Fruit fly (Drosophila melanogaster) S2 (cell line): ENCODE results near the gene CG32295.

ENCODE experiments used
- CG8478 ChIP-seq: fragments of >200 bp; optimal IDR thresholded peaks from 2 replicates; lab custom pipeline; 2018
- CTCF ChIP-seq, 2 experiments: fragments of >200 bp; optimal IDR thresholded peaks; 2 replicates each; lab custom pipeline; 2018

DNA sequence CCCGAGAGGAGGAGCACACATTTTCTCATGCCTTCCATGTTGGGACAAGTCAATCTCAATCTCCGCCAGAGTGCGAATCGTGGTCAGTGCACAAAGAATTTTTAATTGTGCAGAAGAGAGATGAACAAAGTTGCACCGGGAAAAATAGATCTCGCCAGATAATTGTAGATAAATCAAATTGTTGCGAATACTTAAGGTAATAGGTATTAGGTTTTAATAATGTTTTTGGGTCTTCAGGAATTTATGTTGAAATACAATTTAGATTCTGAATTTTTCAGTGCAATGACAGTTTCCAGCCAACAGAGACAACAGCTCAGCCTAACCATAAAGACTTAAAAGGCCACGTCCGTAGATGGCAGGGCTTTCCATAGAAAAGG lies 18.3 kb upstream of the CG32295 start:
- TF ChIP-seq CG8478, result no peak
- TF ChIP-seq CTCF (optimal IDR thresholded peaks at IDR 0.05; lab: Kevin White, UChicago), result no peak
